Fruit fly (Drosophila melanogaster) whole organism, embryonic: ENCODE measurements around the gene iav.

Experiments
- CG10462 ChIP-seq: fragments of 200-800 bp; sonication (Bioruptor generic); optimal IDR thresholded peaks from 2 replicates; lab custom pipeline; 2016; ENCODE audit warnings: missing biosample characterization, missing genetic modification characterization
- CG11093 ChIP-seq: fragments of 200-800 bp; sonication (Bioruptor generic); IDR thresholded peaks from 3 replicates; pipeline ENCODE4 v1.3.6; 2022; ENCODE audit warnings: missing biosample characterization, missing genetic modification characterization
- CG13424 ChIP-seq: fragments of 200-800 bp; sonication (Bioruptor generic); optimal IDR thresholded peaks from 2 replicates; lab custom pipeline; 2019; ENCODE audit warnings: missing biosample characterization, mild to moderate bottlenecking, missing genetic modification characterization, moderate library complexity
- CG14860 ChIP-seq: fragments of 200-800 bp; sonication (Bioruptor generic); IDR thresholded peaks from 3 replicates; pipeline ENCODE4 v1.3.6; 2022; ENCODE audit warnings: missing biosample characterization, missing genetic modification characterization; ENCODE audit not compliant: partially characterized antibody
- CG16779 ChIP-seq: fragments of 200-800 bp; sonication (Bioruptor generic); IDR thresholded peaks from 2 replicates; pipeline ENCODE4 v1.3.6; 2022; ENCODE audit warnings: missing biosample characterization, missing genetic modification characterization
- CG18262 ChIP-seq: fragments of 200-800 bp; optimal IDR thresholded peaks from 3 replicates; lab custom pipeline; 2019; ENCODE audit warnings: missing biosample characterization, mild to moderate bottlenecking, missing genetic modification characterization, moderate library complexity
- CG18599 ChIP-seq: fragments of 200-800 bp; sonication (Bioruptor generic); optimal IDR thresholded peaks from 3 replicates; lab custom pipeline; 2017; ENCODE audit warnings: missing biosample characterization, missing genetic modification characterization, mild to moderate bottlenecking, moderate library complexity, missing genetic modification reagents
- CG2678 ChIP-seq: fragments of 200-800 bp; sonication (Bioruptor generic); optimal IDR thresholded peaks from 3 replicates; lab custom pipeline; 2019; ENCODE audit warnings: missing biosample characterization, mild to moderate bottlenecking, missing genetic modification characterization, moderate library complexity
- CG30020 ChIP-seq: fragments of 200-800 bp; optimal IDR thresholded peaks from 2 replicates; lab custom pipeline; 2019; ENCODE audit warnings: missing biosample characterization, mild to moderate bottlenecking, missing genetic modification characterization, moderate library complexity
- CG32772 ChIP-seq: fragments of 200-800 bp; sonication (Bioruptor generic); IDR thresholded peaks from 2 replicates; pipeline ENCODE4 v1.3.6; 2022; ENCODE audit warnings: missing biosample characterization, missing genetic modification characterization
- CG34376 ChIP-seq: fragments of 200-800 bp; sonication (Bioruptor generic); optimal IDR thresholded peaks from 2 replicates; lab custom pipeline; 2018; ENCODE audit warnings: missing biosample characterization, mild to moderate bottlenecking, missing genetic modification characterization
- CG4360 ChIP-seq: fragments of 200-800 bp; sonication (Bioruptor generic); IDR thresholded peaks from 2 replicates; pipeline ENCODE4 v1.3.6; 2022; ENCODE audit warnings: missing biosample characterization, missing genetic modification characterization
- CG4404 ChIP-seq: fragments of 200-800 bp; sonication (Bioruptor generic); IDR thresholded peaks from 2 replicates; pipeline ENCODE4 v1.3.6; 2022; ENCODE audit warnings: missing biosample characterization, missing genetic modification characterization
- CG4424 ChIP-seq: fragments of 200-800 bp; sonication (Bioruptor generic); optimal IDR thresholded peaks from 3 replicates; lab custom pipeline; 2016; ENCODE audit warnings: missing biosample characterization, missing genetic modification characterization
- CG4820 ChIP-seq: fragments of 200-800 bp; sonication (Bioruptor generic); optimal IDR thresholded peaks from 3 replicates; lab custom pipeline; 2016; ENCODE audit warnings: missing biosample characterization, missing genetic modification characterization
- CG7987 ChIP-seq: fragments of 200-800 bp; sonication (Bioruptor generic); optimal IDR thresholded peaks from 2 replicates; lab custom pipeline; 2018; ENCODE audit warnings: missing biosample characterization, mild to moderate bottlenecking, missing genetic modification characterization, moderate library complexity
- CG9876 ChIP-seq: fragments of 200-800 bp; sonication (Bioruptor generic); optimal IDR thresholded peaks from 2 replicates; lab custom pipeline; 2016; ENCODE audit warnings: missing biosample characterization, missing genetic modification characterization
- CHES-1-like ChIP-seq: fragments of 200-800 bp; sonication (Bioruptor generic); optimal IDR thresholded peaks from 2 replicates; lab custom pipeline; 2016; ENCODE audit warnings: missing biosample characterization, missing genetic modification characterization
- D19A ChIP-seq: fragments of 200-800 bp; optimal IDR thresholded peaks from 3 replicates; lab custom pipeline; 2019; ENCODE audit warnings: missing biosample characterization, mild to moderate bottlenecking, missing genetic modification characterization, moderate library complexity
- Dip3 ChIP-seq: fragments of 200-800 bp; sonication (Bioruptor generic); optimal IDR thresholded peaks from 3 replicates; lab custom pipeline; 2016; ENCODE audit warnings: missing biosample characterization, missing genetic modification characterization
- Ets65A ChIP-seq: fragments of 200-800 bp; sonication (Bioruptor generic); peaks from one replicate; lab custom pipeline; 2016; ENCODE audit warnings: missing biosample characterization, missing genetic modification characterization
- Hey ChIP-seq: fragments of 200-800 bp; sonication (Bioruptor generic); optimal IDR thresholded peaks from 3 replicates; lab custom pipeline; 2018; ENCODE audit warnings: missing biosample characterization, mild to moderate bottlenecking, missing genetic modification characterization
- Hr78 ChIP-seq, 2 experiments: fragments of 200-800 bp in 1 of 2; fragments of >200 bp in 1 of 2; sonication (Bioruptor generic) in 1 of 2; optimal IDR thresholded peaks; 2 replicates each; lab custom pipeline; 2017 to 2019; ENCODE audit warnings: missing biosample characterization in 2 of 2, missing genetic modification characterization in 2 of 2, mild to moderate bottlenecking in 1 of 2, moderate library complexity in 1 of 2
- Mrtf ChIP-seq: fragments of 200-800 bp; sonication (Bioruptor generic); IDR thresholded peaks from 3 replicates; pipeline ENCODE4 v1.3.6; 2022; ENCODE audit warnings: missing biosample characterization, missing genetic modification characterization
- NFAT ChIP-seq: fragments of 200-800 bp; sonication (Bioruptor generic); IDR thresholded peaks from 2 replicates; pipeline ENCODE4 v1.3.6; 2022; ENCODE audit warnings: missing biosample characterization, missing genetic modification characterization
- Oaz ChIP-seq: fragments of 200-800 bp; sonication (Bioruptor generic); IDR thresholded peaks from 2 replicates; pipeline ENCODE4 v1.3.6; 2022; ENCODE audit warnings: missing biosample characterization, missing genetic modification characterization
- ab ChIP-seq: fragments of 200-800 bp; sonication (Bioruptor generic); optimal IDR thresholded peaks from 2 replicates; lab custom pipeline; 2016; ENCODE audit warnings: missing biosample characterization, missing genetic modification characterization
- ci ChIP-seq: fragments of 200-800 bp; sonication (Bioruptor generic); IDR thresholded peaks from 3 replicates; pipeline ENCODE4 v1.3.6; 2022; ENCODE audit warnings: missing biosample characterization, missing genetic modification characterization
- crc ChIP-seq: fragments of 200-800 bp; sonication (Bioruptor generic); optimal IDR thresholded peaks from 2 replicates; lab custom pipeline; 2016; ENCODE audit warnings: missing biosample characterization, missing genetic modification characterization
- crol ChIP-seq: fragments of 200-800 bp; sonication (Bioruptor generic); IDR thresholded peaks from 2 replicates; pipeline ENCODE4 v1.3.6; 2022; ENCODE audit warnings: missing biosample characterization, missing genetic modification characterization
- dati ChIP-seq: fragments of 200-800 bp; sonication (Bioruptor generic); IDR thresholded peaks from 2 replicates; pipeline ENCODE4 v1.3.6; 2022; ENCODE audit warnings: missing biosample characterization, missing genetic modification characterization
- eve ChIP-seq, 2 experiments: fragments of >200 bp; optimal IDR thresholded peaks; 2 replicates each; lab custom pipeline; 2017; ENCODE audit warnings: missing biosample characterization in 2 of 2, missing genetic modification characterization in 2 of 2
- fru ChIP-seq: fragments of >200 bp; optimal IDR thresholded peaks from 2 replicates; lab custom pipeline; 2017
- gcm ChIP-seq: fragments of 200-800 bp; sonication (Bioruptor generic); optimal IDR thresholded peaks from 2 replicates; lab custom pipeline; 2019; ENCODE audit warnings: missing biosample characterization, mild to moderate bottlenecking, missing genetic modification characterization, moderate library complexity
- gsb-n ChIP-seq: fragments of 200-800 bp; sonication (Bioruptor generic); optimal IDR thresholded peaks from 3 replicates; lab custom pipeline; 2018; ENCODE audit warnings: missing biosample characterization, mild to moderate bottlenecking, missing genetic modification characterization
- inv ChIP-seq: fragments of 200-800 bp; sonication (Bioruptor generic); IDR thresholded peaks from 2 replicates; pipeline ENCODE4 v1.3.6; 2022; ENCODE audit warnings: missing biosample characterization, missing genetic modification characterization; ENCODE audit not compliant: partially characterized antibody
- lab ChIP-seq: fragments of 200-800 bp; sonication (Bioruptor generic); optimal IDR thresholded peaks from 3 replicates; lab custom pipeline; 2017; ENCODE audit warnings: missing biosample characterization, missing genetic modification characterization, mild to moderate bottlenecking, moderate library complexity, missing genetic modification reagents
- mirr ChIP-seq: fragments of 200-800 bp; sonication (Bioruptor generic); optimal IDR thresholded peaks from 3 replicates; lab custom pipeline; 2018; ENCODE audit warnings: missing biosample characterization, mild to moderate bottlenecking, missing genetic modification characterization
- pum ChIP-seq: fragments of 200-800 bp; sonication (Bioruptor generic); optimal IDR thresholded peaks from 2 replicates; lab custom pipeline; 2016; ENCODE audit warnings: missing biosample characterization, missing genetic modification characterization
- row ChIP-seq: fragments of 200-800 bp; sonication (Bioruptor generic); IDR thresholded peaks from 3 replicates; pipeline ENCODE4 v1.3.6; 2022; ENCODE audit warnings: missing biosample characterization, missing genetic modification characterization
- sd ChIP-seq: fragments of 200-800 bp; sonication (Bioruptor generic); optimal IDR thresholded peaks from 3 replicates; lab custom pipeline; 2018; ENCODE audit warnings: missing biosample characterization, mild to moderate bottlenecking, missing genetic modification characterization, moderate library complexity
- sim ChIP-seq: fragments of 200-800 bp; sonication (Bioruptor generic); IDR thresholded peaks from 2 replicates; pipeline ENCODE4 v1.3.6; 2022; ENCODE audit warnings: missing biosample characterization, missing genetic modification characterization
- sob ChIP-seq: fragments of 200-800 bp; sonication (Bioruptor generic); IDR thresholded peaks from 2 replicates; pipeline ENCODE4 v1.3.6; 2022; ENCODE audit warnings: missing biosample characterization, missing genetic modification characterization
- sr ChIP-seq: fragments of 200-800 bp; sonication (Bioruptor generic); IDR thresholded peaks from 3 replicates; pipeline ENCODE4 v1.3.6; 2022; ENCODE audit warnings: missing biosample characterization, missing genetic modification characterization
- sug ChIP-seq: fragments of 200-800 bp; optimal IDR thresholded peaks from 2 replicates; lab custom pipeline; 2019; ENCODE audit warnings: missing biosample characterization, mild to moderate bottlenecking, missing genetic modification characterization, moderate library complexity
- tap ChIP-seq: fragments of 200-800 bp; optimal IDR thresholded peaks from 3 replicates; lab custom pipeline; 2019; ENCODE audit warnings: missing biosample characterization, mild to moderate bottlenecking, missing genetic modification characterization, moderate library complexity
- ttk ChIP-seq: fragments of 200-800 bp; sonication (Bioruptor generic); IDR thresholded peaks from 2 replicates; pipeline ENCODE4 v2.1.2; 2022; ENCODE audit warnings: missing biosample characterization, missing genetic modification characterization
- vvl ChIP-seq: fragments of 200-800 bp; sonication (Bioruptor generic); IDR thresholded peaks from 2 replicates; pipeline ENCODE4 v1.3.6; 2022; ENCODE audit warnings: missing biosample characterization, missing genetic modification characterization

The iav gene

DNA sequence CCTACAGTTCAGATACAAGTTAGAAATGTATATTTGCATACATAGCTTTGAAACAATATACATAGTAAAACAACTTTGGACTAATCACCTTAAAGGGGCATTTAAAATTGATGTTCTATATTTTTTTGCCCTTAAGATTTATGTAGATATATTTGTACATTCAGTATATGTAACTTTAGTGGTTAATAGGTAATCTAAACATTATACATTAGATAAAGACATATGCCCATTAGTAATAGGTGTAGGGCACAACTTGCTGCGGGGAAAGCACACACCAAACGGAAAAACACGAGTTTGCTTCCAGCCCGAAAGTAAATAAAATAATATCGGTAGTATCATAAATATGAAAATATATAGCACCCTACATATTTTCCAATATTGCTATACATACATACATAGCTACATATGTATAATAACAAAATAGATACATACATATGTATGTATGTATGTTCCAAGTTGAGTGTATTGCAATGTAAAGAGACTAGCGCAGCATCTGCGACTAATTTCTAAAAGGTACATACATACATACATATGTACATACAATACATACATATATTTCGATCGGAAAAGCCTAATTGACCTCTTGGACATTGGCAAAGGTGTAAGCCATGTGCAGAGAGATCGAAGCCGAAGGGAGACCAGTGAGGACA, 49.6 kb downstream of the iav start, which contains the start of gene CG43736 (continued):
- peak; percentile 83 for TF ChIP-seq Oaz (GFP tag; lab: Robert Waterston, UW)
- TF ChIP-seq sim (GFP tag; lab: Robert Waterston, UW), result 0 out of 2 replicates have a peak, but pooled peaks have one; percentile 12
- peak; percentile 85 for TF ChIP-seq CG30020 (tag; lab: Kevin White, UChicago)
- TF ChIP-seq Dip3 (GFP tag; lab: Kevin White, UChicago), result peak; percentile 91
- no peak for TF ChIP-seq CG14860
- TF ChIP-seq CG2678 (tag; lab: Kevin White, UChicago), result peak; percentile 99
- peak in 1 of 2 experiments; percentile 98 for TF ChIP-seq eve (GFP tag; optimal IDR thresholded peaks at IDR 0.05; lab: Kevin White, UChicago)
- TF ChIP-seq CG13424 (tag; lab: Kevin White, UChicago), result peak; percentile 98
- peak; percentile 85 for TF ChIP-seq CG7987 (GFP tag; lab: Kevin White, UChicago)
- TF ChIP-seq fru (lab: Kevin White, UChicago), result no peak
- peak; percentile 87 for TF ChIP-seq Mrtf (GFP tag; lab: Robert Waterston, UW)
- TF ChIP-seq ab (GFP tag; lab: Kevin White, UChicago), result peak; percentile 7
- TF ChIP-seq NFAT, result peak; percentile 68; the same call in 1 of the 2 replicates
- TF ChIP-seq Hey, result peak; percentile 78
- TF ChIP-seq CG11093 (GFP tag; lab: Robert Waterston, UW), result peak; percentile 86
- TF ChIP-seq dati (GFP tag; lab: Robert Waterston, UW), result no peak
- peak; percentile 88 for TF ChIP-seq crc (GFP tag; lab: Kevin White, UChicago)
- TF ChIP-seq pum (GFP tag; lab: Kevin White, UChicago), result peak; percentile 91
- no peak for TF ChIP-seq CG16779 (GFP tag; lab: Robert Waterston, UW)
- TF ChIP-seq CG34376, result peak; percentile 96
- TF ChIP-seq CG10462 (GFP tag; lab: Kevin White, UChicago), result peak; percentile 88
- TF ChIP-seq CHES-1-like (GFP tag; lab: Kevin White, UChicago), result peak; percentile 88
- peak; percentile 96 for TF ChIP-seq CG4424
- peak; percentile 98 for TF ChIP-seq lab (GFP tag; lab: Kevin White, UChicago)

DNA sequence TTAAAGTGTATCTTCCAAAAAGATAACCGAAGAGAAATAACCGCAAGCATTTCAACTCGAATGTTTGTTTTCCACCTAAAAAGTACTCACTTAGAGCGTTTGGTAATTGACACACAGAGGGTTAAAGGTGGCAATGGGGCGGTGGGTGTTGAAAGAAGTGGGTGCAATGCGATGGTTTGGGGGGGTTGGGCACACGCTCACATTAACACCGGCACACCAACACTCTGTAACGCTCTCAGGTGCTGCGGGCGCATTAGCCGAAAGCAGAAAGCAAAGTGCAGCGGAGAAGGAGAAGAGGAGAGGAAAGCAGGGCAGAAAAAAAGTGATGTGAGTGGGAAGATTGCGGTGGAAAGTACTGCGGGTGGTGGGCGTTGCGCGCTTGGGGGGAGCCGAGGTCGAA, 51.3 kb downstream of the iav start:
- TF ChIP-seq ttk (GFP tag; lab: Robert Waterston, UW) (no peak), Hr78 (GFP tag; optimal IDR thresholded peaks at IDR 0.05; lab: Kevin White, UChicago) (peak in 1 of 2 experiments; percentile 66), D19A (tag; lab: Kevin White, UChicago) (peak; percentile 52), CG18262 (tag; lab: Kevin White, UChicago) (no peak), crol (GFP tag; lab: Robert Waterston, UW) (peak; percentile 80), gcm (GFP tag; lab: Kevin White, UChicago) (peak; percentile 30), CG32772 (GFP tag; lab: Robert Waterston, UW) (0 out of 2 replicates have a peak, but pooled peaks have one; percentile 9), sr (GFP tag; lab: Robert Waterston, UW) (0 out of 3 replicates have a peak, but pooled peaks have one; percentile 44), Dip3 (GFP tag; lab: Kevin White, UChicago) (no peak), Ets65A (GFP tag; lab: Kevin White, UChicago) (peak; percentile 41), CG4820 (GFP tag; lab: Kevin White, UChicago) (no peak), inv (GFP tag; lab: Robert Waterston, UW) (no peak)

DNA sequence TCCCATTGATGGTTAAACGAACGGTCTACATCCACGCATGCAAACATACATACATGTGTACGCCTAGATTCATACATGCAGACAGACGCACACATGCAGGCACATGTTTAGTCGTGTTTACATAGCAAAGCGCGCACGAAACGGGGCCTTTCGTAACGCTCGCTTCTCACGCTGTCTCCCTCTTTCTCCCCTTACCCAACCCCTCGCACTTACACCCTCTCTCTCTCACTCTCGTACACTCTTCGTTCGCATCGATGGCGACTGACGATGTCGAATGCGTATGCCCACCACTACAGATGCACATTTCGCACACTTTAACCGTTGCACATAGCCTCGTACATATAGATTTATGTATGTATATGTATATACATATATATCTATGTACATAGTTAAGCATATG, 52.3 kb downstream of the iav start:
- TF ChIP-seq CG4360 (GFP tag; lab: Robert Waterston, UW) (peak; percentile 19; the same call in 1 of the 2 replicates), sd (tag; lab: Kevin White, UChicago) (peak; percentile 14), gsb-n (tag; lab: Kevin White, UChicago) (peak; percentile 17), ci (GFP tag; lab: Robert Waterston, UW) (peak; percentile 43; the same call in 1 of the 3 replicates), CG9876 (GFP tag; lab: Kevin White, UChicago) (no peak), tap (tag; lab: Kevin White, UChicago) (peak; percentile 26), row (GFP tag; lab: Robert Waterston, UW) (0 out of 3 replicates have a peak, but pooled peaks have one; percentile 17), sob (GFP tag; lab: Robert Waterston, UW) (0 out of 2 replicates have a peak, but pooled peaks have one; percentile 28), vvl (GFP tag; lab: Robert Waterston, UW) (peak; percentile 21; the same call in 1 of the 2 replicates), sug (tag; lab: Kevin White, UChicago) (peak; percentile 16), CG18599 (GFP tag; lab: Kevin White, UChicago) (peak; percentile 55), CG4404 (GFP tag; lab: Robert Waterston, UW) (no peak), mirr (GFP tag; lab: Kevin White, UChicago) (peak; percentile 57), crol (GFP tag; lab: Robert Waterston, UW) (peak; percentile 87)
